Worm (Caenorhabditis elegans) whole organism, L2 larva: ENCODE measurements around the gene npr-19.

Experiments used
- C34F6.9 ChIP-seq: fragments of 150-350 bp; optimal IDR thresholded peaks from 2 replicates; lab custom pipeline; 2014; ENCODE audit warnings: missing biosample characterization, missing genetic modification characterization
- F13H6.1 ChIP-seq: sonication (generic microtip); optimal IDR thresholded peaks from 2 replicates; lab custom pipeline; 2016; ENCODE audit warnings: missing genetic modification characterization, missing compliant biosample characterization
- R02D3.7 ChIP-seq: fragments of 150-350 bp; optimal IDR thresholded peaks from 2 replicates; lab custom pipeline; 2014; ENCODE audit warnings: missing biosample characterization, missing genetic modification characterization
- Y55F3AM.14 ChIP-seq: fragments of 200-800 bp; sonication (Bioruptor generic); optimal IDR thresholded peaks from 2 replicates; lab custom pipeline; 2018; ENCODE audit warnings: mild to moderate bottlenecking, missing genetic modification characterization, missing compliant biosample characterization
- ZK546.5 ChIP-seq: sonication (generic microtip); optimal IDR thresholded peaks from 2 replicates; lab custom pipeline; 2017; ENCODE audit warnings: missing biosample characterization, missing genetic modification characterization
- alr-1 ChIP-seq: fragments of 150-350 bp; optimal IDR thresholded peaks from 2 replicates; lab custom pipeline; 2014; ENCODE audit warnings: missing biosample characterization, missing genetic modification characterization
- aly-2 ChIP-seq: fragments of 150-350 bp; optimal IDR thresholded peaks from 2 replicates; lab custom pipeline; 2014; ENCODE audit warnings: missing biosample characterization, missing genetic modification characterization
- ama-1 ChIP-seq: fragments of 150-350 bp; optimal IDR thresholded peaks from 2 replicates; lab custom pipeline; 2018; ENCODE audit warnings: inconsistent platforms
- blmp-1 ChIP-seq: sonication (generic microtip); optimal IDR thresholded peaks from 2 replicates; lab custom pipeline; 2017; ENCODE audit warnings: missing genetic modification characterization, mild to moderate bottlenecking, missing compliant biosample characterization, antibody characterized with exemption, moderate library complexity; ENCODE audit not compliant: insufficient read depth
- ceh-16 ChIP-seq: fragments of 150-350 bp; optimal IDR thresholded peaks from 2 replicates; lab custom pipeline; 2014; ENCODE audit warnings: missing biosample characterization, missing genetic modification characterization
- ceh-82 ChIP-seq: fragments of 150-350 bp; optimal IDR thresholded peaks from 2 replicates; lab custom pipeline; 2014; ENCODE audit warnings: missing biosample characterization, missing genetic modification characterization
- crh-2 ChIP-seq: sonication (generic microtip); optimal IDR thresholded peaks from 2 replicates; lab custom pipeline; 2017; ENCODE audit warnings: missing biosample characterization, missing genetic modification characterization
- dmd-4 ChIP-seq: sonication (generic microtip); optimal IDR thresholded peaks from 2 replicates; lab custom pipeline; 2017; ENCODE audit warnings: missing biosample characterization, missing genetic modification characterization
- egl-27 ChIP-seq: sonication (generic microtip); optimal IDR thresholded peaks from 3 replicates; lab custom pipeline; 2017; ENCODE audit warnings: missing biosample characterization, missing genetic modification reagents, missing genetic modification characterization
- elt-1 ChIP-seq: fragments of 150-350 bp; optimal IDR thresholded peaks from 2 replicates; lab custom pipeline; 2014; ENCODE audit warnings: missing biosample characterization, missing genetic modification characterization
- elt-3 ChIP-seq: sonication (generic microtip); optimal IDR thresholded peaks from 2 replicates; lab custom pipeline; 2017; ENCODE audit warnings: missing biosample characterization, missing genetic modification characterization
- fos-1 ChIP-seq: fragments of 150-350 bp; optimal IDR thresholded peaks from 2 replicates; lab custom pipeline; 2014; ENCODE audit warnings: missing biosample characterization, missing genetic modification characterization
- gmeb-1 ChIP-seq: fragments of 150-350 bp; optimal IDR thresholded peaks from 2 replicates; lab custom pipeline; 2014; ENCODE audit warnings: missing biosample characterization, missing genetic modification characterization
- lin-11 ChIP-seq: fragments of 150-350 bp; sonication (generic microtip); optimal IDR thresholded peaks from 2 replicates; lab custom pipeline; 2014; ENCODE audit warnings: missing biosample characterization, missing genetic modification characterization, inconsistent platforms, mixed read lengths
- lin-13 ChIP-seq: fragments of 150-350 bp; optimal IDR thresholded peaks from 2 replicates; lab custom pipeline; 2014; ENCODE audit warnings: missing biosample characterization, missing genetic modification reagents, missing genetic modification characterization
- lin-39 ChIP-seq: fragments of 150-350 bp; optimal IDR thresholded peaks from 2 replicates; lab custom pipeline; 2014; ENCODE audit warnings: missing biosample characterization, missing genetic modification reagents, missing genetic modification characterization
- lsy-2 ChIP-seq, 2 experiments: fragments of 150-350 bp in 1 of 2; sonication (generic microtip) in 1 of 2; optimal IDR thresholded peaks; 2 replicates each; lab custom pipeline; 2014 to 2017; ENCODE audit warnings: missing biosample characterization in 2 of 2, missing genetic modification characterization in 2 of 2
- mab-5 ChIP-seq: fragments of 150-350 bp; optimal IDR thresholded peaks from 2 replicates; lab custom pipeline; 2014; ENCODE audit warnings: missing biosample characterization, missing genetic modification characterization
- mbf-1 ChIP-seq: sonication (generic microtip); optimal IDR thresholded peaks from 2 replicates; lab custom pipeline; 2017; ENCODE audit warnings: missing biosample characterization, missing genetic modification characterization
- mdl-1 ChIP-seq, 2 experiments: fragments of 150-350 bp in 1 of 2; sonication (generic microtip) in 1 of 2; optimal IDR thresholded peaks; 2 replicates each; lab custom pipeline; 2017; ENCODE audit warnings: missing biosample characterization in 2 of 2, missing genetic modification characterization in 2 of 2
- nhr-10 ChIP-seq: sonication (generic microtip); optimal IDR thresholded peaks from 2 replicates; lab custom pipeline; 2017; ENCODE audit warnings: missing biosample characterization, missing genetic modification characterization
- nhr-11 ChIP-seq: fragments of 150-350 bp; optimal IDR thresholded peaks from 2 replicates; lab custom pipeline; 2014; ENCODE audit warnings: missing biosample characterization, missing genetic modification characterization
- nhr-12 ChIP-seq: fragments of 150-350 bp; optimal IDR thresholded peaks from 2 replicates; lab custom pipeline; 2014; ENCODE audit warnings: missing biosample characterization, missing genetic modification characterization
- nhr-129 ChIP-seq: fragments of 150-350 bp; optimal IDR thresholded peaks from 2 replicates; lab custom pipeline; 2014; ENCODE audit warnings: missing biosample characterization, missing genetic modification characterization
- nhr-21 ChIP-seq: fragments of 150-350 bp; optimal IDR thresholded peaks from 2 replicates; lab custom pipeline; 2014; ENCODE audit warnings: missing biosample characterization, missing genetic modification characterization
- nhr-23 ChIP-seq: fragments of 150-350 bp; optimal IDR thresholded peaks from 2 replicates; lab custom pipeline; 2014; ENCODE audit warnings: missing biosample characterization, missing genetic modification reagents, missing genetic modification characterization
- nhr-237 ChIP-seq: fragments of 150-350 bp; optimal IDR thresholded peaks from 2 replicates; lab custom pipeline; 2014; ENCODE audit warnings: missing biosample characterization, missing genetic modification characterization
- nhr-25 ChIP-seq: fragments of 150-350 bp; sonication (generic microtip); optimal IDR thresholded peaks from 3 replicates; lab custom pipeline; 2014; ENCODE audit warnings: missing biosample characterization, missing genetic modification characterization
- nhr-6 ChIP-seq: fragments of 150-350 bp; optimal IDR thresholded peaks from 2 replicates; lab custom pipeline; 2014; ENCODE audit warnings: missing biosample characterization, missing genetic modification characterization
- nhr-77 ChIP-seq: fragments of 150-350 bp; optimal IDR thresholded peaks from 2 replicates; lab custom pipeline; 2014; ENCODE audit warnings: missing biosample characterization, missing genetic modification characterization
- peb-1 ChIP-seq: fragments of 150-350 bp; optimal IDR thresholded peaks from 2 replicates; lab custom pipeline; 2014; ENCODE audit warnings: missing biosample characterization, missing genetic modification characterization
- sem-4 ChIP-seq: fragments of 150-350 bp; optimal IDR thresholded peaks from 2 replicates; lab custom pipeline; 2014; ENCODE audit warnings: missing biosample characterization, missing genetic modification reagents, missing genetic modification characterization
- skn-1 ChIP-seq: sonication (generic microtip); optimal IDR thresholded peaks from 2 replicates; lab custom pipeline; 2017; ENCODE audit warnings: missing biosample characterization, missing genetic modification characterization
- sma-3 ChIP-seq: sonication (generic microtip); optimal IDR thresholded peaks from 2 replicates; lab custom pipeline; 2016; ENCODE audit warnings: missing genetic modification reagents, missing genetic modification characterization, missing compliant biosample characterization
- sma-9 ChIP-seq, 2 experiments: fragments of 150-350 bp in 1 of 2; sonication (generic microtip) in 1 of 2; optimal IDR thresholded peaks; 2 replicates each; lab custom pipeline; 2014 to 2016; ENCODE audit warnings: missing genetic modification characterization in 2 of 2, mild to moderate bottlenecking in 1 of 2, missing biosample characterization in 1 of 2, missing compliant biosample characterization in 1 of 2, missing genetic modification reagents in 1 of 2, moderate library complexity in 1 of 2
- snpc-4 ChIP-seq: fragments of 150-350 bp; optimal IDR thresholded peaks from 2 replicates; lab custom pipeline; 2014; ENCODE audit warnings: missing biosample characterization, missing genetic modification characterization
- unc-39 ChIP-seq: fragments of 150-350 bp; optimal IDR thresholded peaks from 2 replicates; lab custom pipeline; 2014; ENCODE audit warnings: missing biosample characterization, missing genetic modification characterization
- unc-55 ChIP-seq: fragments of 150-350 bp; sonication (generic microtip); optimal IDR thresholded peaks from 3 replicates; lab custom pipeline; 2014; ENCODE audit warnings: missing biosample characterization, missing genetic modification reagents, missing genetic modification characterization
- unc-62 ChIP-seq: fragments of 150-350 bp; optimal IDR thresholded peaks from 2 replicates; lab custom pipeline; 2014; ENCODE audit warnings: missing biosample characterization, missing genetic modification reagents, missing genetic modification characterization
- zag-1 ChIP-seq: fragments of 150-350 bp; optimal IDR thresholded peaks from 2 replicates; lab custom pipeline; 2014; ENCODE audit warnings: missing biosample characterization, missing genetic modification characterization
- ztf-1 ChIP-seq: fragments of 200-800 bp; sonication (Bioruptor generic); conservative IDR thresholded peaks from 2 replicates; pipeline ENCODE4 v1.3.6; 2022; ENCODE audit warnings: missing genetic modification characterization, missing compliant biosample characterization
- ztf-11 ChIP-seq: sonication (generic microtip); optimal IDR thresholded peaks from 2 replicates; lab custom pipeline; 2017; ENCODE audit warnings: missing biosample characterization, missing genetic modification characterization
- ztf-4 ChIP-seq: fragments of 150-350 bp; optimal IDR thresholded peaks from 2 replicates; lab custom pipeline; 2014; ENCODE audit warnings: missing biosample characterization, missing genetic modification characterization

Gene npr-19

ce11 chrX:736989-737388, 1.5 kb upstream of the npr-19 start:
- TF ChIP-seq Y55F3AM.14 (GFP tag; lab: Kevin White, UChicago) (no peak), ceh-82 (tag; lab: Kevin White, UChicago) (no peak), mbf-1 (tag; lab: Kevin White, UChicago) (no peak), nhr-12 (tag; lab: Kevin White, UChicago) (no peak), mab-5 (tag; lab: Kevin White, UChicago) (no peak), gmeb-1 (no peak), ama-1 (lab: Kevin White, UChicago) (no peak), nhr-6 (tag; lab: Kevin White, UChicago) (no peak), fos-1 (no peak), lin-13 (GFP tag; lab: Kevin White, UChicago) (no peak), nhr-129 (tag; lab: Kevin White, UChicago) (no peak), ztf-1 (GFP tag; lab: Robert Waterston, UW) (no peak), nhr-21 (tag; lab: Kevin White, UChicago) (no peak), dmd-4 (tag; lab: Kevin White, UChicago) (no peak)

DNA sequence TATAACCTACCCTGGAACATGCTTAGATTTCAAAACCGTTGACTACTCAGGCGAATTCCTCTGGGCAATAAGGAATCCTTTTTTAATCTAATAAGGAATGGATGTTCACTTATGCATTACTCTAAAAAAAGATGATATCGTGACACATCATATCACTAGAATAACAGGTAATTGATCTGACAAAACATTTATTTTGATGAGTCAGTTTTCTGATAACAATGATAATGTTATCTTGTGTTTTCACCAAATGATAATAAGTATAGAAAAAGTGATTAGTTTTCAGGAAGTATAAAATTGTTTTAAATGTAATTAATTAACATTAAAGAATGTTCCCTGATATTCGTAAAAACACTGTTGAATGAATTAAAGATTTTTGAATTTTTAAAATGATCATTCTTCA, 6.4 kb downstream of the npr-19 start:
- peak; percentile 47 for TF ChIP-seq fos-1
- no peak for TF ChIP-seq snpc-4
- peak; percentile 1 for TF ChIP-seq sma-3 (GFP tag; lab: Kevin White, UChicago)
- TF ChIP-seq, all 48 proteins: peak for 2

DNA sequence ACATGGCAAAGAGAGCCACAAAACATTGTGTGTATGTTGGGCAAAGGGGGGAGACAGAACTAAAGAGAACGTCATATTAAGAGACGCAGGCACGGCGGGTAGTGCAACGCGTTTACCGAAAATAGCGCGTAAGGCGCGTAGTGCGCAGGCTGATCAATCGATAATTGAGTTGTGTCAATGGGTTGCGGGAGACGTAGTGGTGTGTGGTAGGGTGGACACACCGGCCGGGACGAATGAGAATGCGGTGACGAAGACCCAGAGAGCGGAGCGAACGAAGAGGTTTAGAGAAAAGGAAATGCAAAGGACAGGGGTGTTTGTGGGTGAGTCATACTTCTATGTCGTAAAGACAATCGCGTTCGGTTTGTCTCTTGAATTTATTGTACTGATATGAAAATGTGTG, 7.7 kb downstream of the npr-19 start:
- TF ChIP-seq ceh-82 (tag; lab: Kevin White, UChicago) (no peak), nhr-129 (tag; lab: Kevin White, UChicago) (peak; percentile 67), elt-1 (tag; lab: Kevin White, UChicago) (no peak), mbf-1 (tag; lab: Kevin White, UChicago) (no peak), gmeb-1 (peak; percentile 56), ceh-16 (tag; lab: Kevin White, UChicago) (peak; percentile 55), nhr-23 (tag; lab: Kevin White, UChicago) (no peak), unc-62 (GFP tag; lab: Kevin White, UChicago) (no peak), F13H6.1 (tag; lab: Kevin White, UChicago) (peak; percentile 71), ama-1 (lab: Kevin White, UChicago) (no peak), fos-1 (peak; percentile 99), nhr-21 (tag; lab: Kevin White, UChicago) (peak; percentile 47), sma-9 (GFP tag; optimal IDR thresholded peaks at IDR 0.05; lab: Kevin White, UChicago) (peak; percentile 57), sma-9 (tag; optimal IDR thresholded peaks at IDR 0.05; lab: Kevin White, UChicago) (no peak), skn-1 (tag; lab: Kevin White, UChicago) (no peak), blmp-1 (tag; lab: Kevin White, UChicago) (no peak), nhr-25 (tag; lab: Kevin White, UChicago) (peak; percentile 78), zag-1 (tag; lab: Kevin White, UChicago) (no peak), R02D3.7 (tag; lab: Kevin White, UChicago) (no peak), ztf-11 (tag; lab: Kevin White, UChicago) (no peak), ztf-4 (peak; percentile 19), mab-5 (tag; lab: Kevin White, UChicago) (peak; percentile 17), lin-39 (tag; lab: Kevin White, UChicago) (no peak), unc-39 (tag; lab: Kevin White, UChicago) (no peak), nhr-11 (tag; lab: Kevin White, UChicago) (no peak), egl-27 (peak; percentile 27), peb-1 (tag; lab: Kevin White, UChicago) (no peak), lin-11 (tag; lab: Kevin White, UChicago) (peak; percentile 22), nhr-12 (tag; lab: Kevin White, UChicago) (no peak), unc-55 (GFP tag; lab: Kevin White, UChicago) (peak; percentile 33), elt-3 (tag; lab: Kevin White, UChicago) (no peak), nhr-10 (tag; lab: Kevin White, UChicago) (no peak), sem-4 (peak; percentile 74), Y55F3AM.14 (GFP tag; lab: Kevin White, UChicago) (no peak), C34F6.9 (peak; percentile 67), nhr-77 (tag; lab: Kevin White, UChicago) (no peak), nhr-237 (no peak), snpc-4 (no peak), dmd-4 (tag; lab: Kevin White, UChicago) (no peak), ztf-1 (GFP tag; lab: Robert Waterston, UW) (no peak), crh-2 (tag; lab: Kevin White, UChicago) (peak; percentile 75), ZK546.5 (tag; lab: Kevin White, UChicago) (no peak), mdl-1 (tag; optimal IDR thresholded peaks at IDR 0.05; lab: Kevin White, UChicago) (peak; percentile 8 to 35), lsy-2 (tag; optimal IDR thresholded peaks at IDR 0.05; lab: Kevin White, UChicago) (peak; percentile 41 to 62), aly-2 (tag; lab: Kevin White, UChicago) (no peak), nhr-6 (tag; lab: Kevin White, UChicago) (peak; percentile 31), sma-3 (GFP tag; lab: Kevin White, UChicago) (peak; percentile 76), lin-13 (GFP tag; lab: Kevin White, UChicago) (peak; percentile 40), alr-1 (tag; lab: Kevin White, UChicago) (no peak)
